Worm (Caenorhabditis elegans) whole organism, L3 larva: ENCODE results near the gene gtf-2F1.

Experiments
- ceh-82 ChIP-seq: fragments of 150-350 bp; optimal IDR thresholded peaks from 2 replicates; lab custom pipeline; 2014; ENCODE audit warnings: missing biosample characterization, missing genetic modification characterization
- egl-5 ChIP-seq: fragments of 150-350 bp; optimal IDR thresholded peaks from 2 replicates; lab custom pipeline; 2017; ENCODE audit warnings: missing biosample characterization, missing genetic modification reagents, missing genetic modification characterization, inconsistent platforms
- elt-2 ChIP-seq: sonication (generic microtip); optimal IDR thresholded peaks from 2 replicates; lab custom pipeline; 2016; ENCODE audit warnings: missing genetic modification reagents, mild to moderate bottlenecking, missing genetic modification characterization, missing compliant biosample characterization
- elt-3 ChIP-seq, 3 experiments: fragments of 150-350 bp in 1 of 3; sonication (generic microtip) in 2 of 3; optimal IDR thresholded peaks; 2 replicates in 2 of 3; 4 replicates in 1 of 3; lab custom pipeline; 2014 to 2017; ENCODE audit warnings: missing biosample characterization in 3 of 3, missing genetic modification characterization in 3 of 3
- jun-1 ChIP-seq: fragments of 150-350 bp; optimal IDR thresholded peaks from 2 replicates; lab custom pipeline; 2014; ENCODE audit warnings: missing biosample characterization, missing genetic modification reagents, missing genetic modification characterization
- lin-15B ChIP-seq: fragments of 150-350 bp; optimal IDR thresholded peaks from 2 replicates; lab custom pipeline; 2014; ENCODE audit warnings: missing biosample characterization, missing genetic modification characterization
- lin-39 ChIP-seq: fragments of 150-350 bp; optimal IDR thresholded peaks from 2 replicates; lab custom pipeline; 2018; ENCODE audit warnings: missing biosample characterization, missing genetic modification reagents, missing genetic modification characterization
- lsy-12 ChIP-seq: sonication (generic microtip); optimal IDR thresholded peaks from 2 replicates; lab custom pipeline; 2016; ENCODE audit warnings: mild to moderate bottlenecking, missing genetic modification characterization, missing compliant biosample characterization
- nhr-237 ChIP-seq: fragments of 150-350 bp; optimal IDR thresholded peaks from 2 replicates; lab custom pipeline; 2014; ENCODE audit warnings: missing biosample characterization, missing genetic modification characterization
- nhr-25 ChIP-seq: sonication (generic microtip); optimal IDR thresholded peaks from 2 replicates; lab custom pipeline; 2017; ENCODE audit warnings: missing biosample characterization, missing genetic modification characterization
- nhr-28 ChIP-seq: fragments of 150-350 bp; optimal IDR thresholded peaks from 2 replicates; lab custom pipeline; 2014; ENCODE audit warnings: missing biosample characterization, missing genetic modification characterization
- pha-4 ChIP-seq: fragments of 150-350 bp; optimal IDR thresholded peaks from 2 replicates; lab custom pipeline; 2014; ENCODE audit warnings: missing biosample characterization, missing genetic modification reagents, missing genetic modification characterization
- ztf-11 ChIP-seq: fragments of 150-350 bp; optimal IDR thresholded peaks from 2 replicates; lab custom pipeline; 2014; ENCODE audit warnings: missing biosample characterization, missing genetic modification characterization
- ztf-4 ChIP-seq: fragments of 150-350 bp; optimal IDR thresholded peaks from 2 replicates; lab custom pipeline; 2014; ENCODE audit warnings: missing biosample characterization, missing genetic modification characterization

ce11 chrII:4275637-4276252, 25.7 kb upstream of the gtf-2F1 start, which contains the start of gene npr-42:
- TF ChIP-seq jun-1 (tag; lab: Kevin White, UChicago), result no peak
- TF ChIP-seq elt-2 (tag; lab: Kevin White, UChicago), result no peak
- TF ChIP-seq nhr-237, result no peak
- no peak for TF ChIP-seq lsy-12
- no peak for TF ChIP-seq pha-4 (tag; lab: Kevin White, UChicago)
- TF ChIP-seq elt-3 (tag; optimal IDR thresholded peaks at IDR 0.05; lab: Kevin White, UChicago), result no peak
- no peak for TF ChIP-seq ztf-4 (tag; lab: Kevin White, UChicago)
- TF ChIP-seq nhr-25 (tag; lab: Kevin White, UChicago), result no peak
- TF ChIP-seq lin-39 (tag; lab: Kevin White, UChicago), result no peak
- TF ChIP-seq lin-15B, result no peak
- no peak for TF ChIP-seq ztf-11 (tag; lab: Kevin White, UChicago)
- no peak for TF ChIP-seq ceh-82 (tag; lab: Kevin White, UChicago)
- no peak for TF ChIP-seq nhr-28 (tag; lab: Kevin White, UChicago)
- no peak for TF ChIP-seq egl-5 (tag; lab: Kevin White, UChicago)
